Worm (Caenorhabditis elegans) whole organism, midembryonic: ENCODE results near the gene pitp-1.

Experiments used
- T22C8.4 ChIP-seq: fragments of 200-800 bp; sonication (Bioruptor generic); IDR thresholded peaks from 2 replicates; pipeline ENCODE4 v1.3.6; 2022; ENCODE audit warnings: missing genetic modification characterization, missing compliant biosample characterization
- cog-1 ChIP-seq: sonication (generic microtip); optimal IDR thresholded peaks from 2 replicates; lab custom pipeline; 2016; ENCODE audit warnings: missing genetic modification characterization, missing compliant biosample characterization
- flt-1 ChIP-seq: fragments of 200-800 bp; sonication (Bioruptor generic); IDR thresholded peaks from 2 replicates; pipeline ENCODE4 v1.3.6; 2022; ENCODE audit warnings: missing genetic modification characterization, missing compliant biosample characterization
- klf-2 ChIP-seq: fragments of 200-800 bp; sonication (Bioruptor generic); conservative IDR thresholded peaks from 2 replicates; pipeline ENCODE4 v1.3.6; 2022; ENCODE audit warnings: missing genetic modification reagents, missing genetic modification characterization, missing compliant biosample characterization
- med-1 ChIP-seq: sonication (generic microtip); optimal IDR thresholded peaks from 2 replicates; lab custom pipeline; 2017; ENCODE audit warnings: missing genetic modification characterization, mild to moderate bottlenecking, missing compliant biosample characterization, antibody characterized with exemption, missing genetic modification reagents; ENCODE audit not compliant: insufficient read depth
- ref-1 ChIP-seq: fragments of 200-800 bp; sonication (Bioruptor generic); conservative IDR thresholded peaks from 2 replicates; pipeline ENCODE4 v1.3.6; 2022; ENCODE audit warnings: missing genetic modification reagents, missing genetic modification characterization, missing compliant biosample characterization
- tab-1 ChIP-seq: fragments of 200-800 bp; sonication (Bioruptor generic); IDR thresholded peaks from 2 replicates; pipeline ENCODE4 v1.3.6; 2022; ENCODE audit warnings: missing genetic modification characterization, missing compliant biosample characterization
- ztf-23 ChIP-seq: fragments of 200-800 bp; sonication (Bioruptor generic); IDR thresholded peaks from 2 replicates; pipeline ENCODE4 v1.3.6; 2022; ENCODE audit warnings: missing genetic modification reagents, missing genetic modification characterization, missing compliant biosample characterization
- ztf-29 ChIP-seq: fragments of 200-800 bp; sonication (Bioruptor generic); IDR thresholded peaks from 2 replicates; pipeline ENCODE4 v1.3.6; 2022; ENCODE audit warnings: missing genetic modification reagents, missing genetic modification characterization, missing compliant biosample characterization

ce11 chrIII:3475014-3475413 is 54.6 kb downstream of the pitp-1 start:
- TF ChIP-seq ztf-29 (GFP tag; lab: Robert Waterston, UW) (no peak), ztf-23 (GFP tag; lab: Robert Waterston, UW) (no peak), ref-1 (GFP tag; lab: Robert Waterston, UW) (no peak), flt-1 (no peak), cog-1 (tag; lab: Kevin White, UChicago) (no peak), klf-2 (GFP tag; lab: Robert Waterston, UW) (no peak), tab-1 (no peak), T22C8.4 (GFP tag; lab: Robert Waterston, UW) (no peak), med-1 (GFP tag; lab: Kevin White, UChicago) (no peak)
